Worm (Caenorhabditis elegans): ENCODE measurements around the gene gcy-7.

ce11 chrV:8403916-8404315 is 16.8 kb downstream of the gcy-7 start:
- TF ChIP-seq W03F9.2 (tag; optimal IDR thresholded peaks at IDR 0.05), result no peak
- no peak for TF ChIP-seq dao-5 (tag; optimal IDR thresholded peaks at IDR 0.05)
- TF ChIP-seq him-1 (tag; optimal IDR thresholded peaks at IDR 0.05), result no peak
